Worm (Caenorhabditis elegans): Measurements from ENCODE around the gene spp-22.

The spp-22 gene

DNA sequence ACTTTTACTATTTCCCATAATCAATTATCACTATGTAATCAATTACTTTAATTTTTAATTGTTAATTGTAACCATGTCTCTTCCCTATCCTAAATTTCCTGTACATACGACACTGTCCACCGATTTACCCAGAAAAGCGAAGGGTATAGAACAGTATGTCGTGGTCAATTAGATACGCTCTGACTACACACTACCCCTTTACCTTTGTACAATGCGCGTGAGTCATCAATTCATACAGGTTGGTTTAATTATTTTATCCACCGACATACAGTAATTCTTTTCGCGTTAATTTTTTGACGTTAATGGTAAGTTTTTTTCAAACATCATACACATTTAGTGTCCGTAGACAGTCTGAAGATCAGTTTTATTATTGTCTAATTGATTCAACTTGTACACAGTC, 29.9 kb upstream of the spp-22 start:
- peak; percentile 96 for TF ChIP-seq gei-17 (GFP tag; optimal IDR thresholded peaks at IDR 0.05)
- no peak for TF ChIP-seq lin-54 (GFP tag; optimal IDR thresholded peaks at IDR 0.05)
- no peak for TF ChIP-seq snpc-1.1 (tag; optimal IDR thresholded peaks at IDR 0.05; ENCODE audit: insufficient read depth)
- no peak for TF ChIP-seq dpff-1 (tag; optimal IDR thresholded peaks at IDR 0.05)
- TF ChIP-seq snpc-1.3 (tag; optimal IDR thresholded peaks at IDR 0.05; ENCODE audit: insufficient read depth) = peak; percentile 2
- peak; percentile 93 for TF ChIP-seq K11D2.4 (GFP tag; IDR thresholded peaks at IDR 0.05)
- no peak for TF ChIP-seq hrde-1 (tag; optimal IDR thresholded peaks at IDR 0.05; ENCODE audit: borderline replicate concordance)
- TF ChIP-seq dpl-1 (GFP tag; optimal IDR thresholded peaks at IDR 0.05) = no peak
- peak; percentile 97; the same call in 1 of the 2 replicates for TF ChIP-seq dox-1 (GFP tag; IDR thresholded peaks at IDR 0.05)
- peak; percentile 64 for TF ChIP-seq ztf-22 (GFP tag; optimal IDR thresholded peaks at IDR 0.05)
- no peak for TF ChIP-seq D2030.7 (GFP tag; IDR thresholded peaks at IDR 0.05)
- TF ChIP-seq mxl-1 (tag; optimal IDR thresholded peaks at IDR 0.05) = no peak
- peak; percentile 72 for TF ChIP-seq lir-1 (GFP tag; conservative IDR thresholded peaks at IDR 0.05)
- no peak for TF ChIP-seq mes-4 (tag; optimal IDR thresholded peaks at IDR 0.05)
- no peak for TF ChIP-seq B0336.3 (GFP tag; IDR thresholded peaks at IDR 0.05)
- peak; percentile 84 for TF ChIP-seq B0035.1 (tag; optimal IDR thresholded peaks at IDR 0.05)
- no peak for TF ChIP-seq T26A5.8 (tag; optimal IDR thresholded peaks at IDR 0.05)
- TF ChIP-seq hmg-20 (GFP tag; IDR thresholded peaks at IDR 0.05) = peak; percentile 92
- TF ChIP-seq T07F8.4 (tag; optimal IDR thresholded peaks at IDR 0.05) = peak; percentile 26
- peak; percentile 92 for TF ChIP-seq ZK185.1 (tag; optimal IDR thresholded peaks at IDR 0.05; ENCODE audit: poor library complexity, severe bottlenecking)
- TF ChIP-seq F57C9.4 (tag; optimal IDR thresholded peaks at IDR 0.05) = no peak
- TF ChIP-seq cebp-2 (GFP tag; IDR thresholded peaks at IDR 0.05) = 0 out of 2 replicates have a peak, but pooled peaks have one; percentile 10
- TF ChIP-seq hlh-26 (GFP tag; conservative IDR thresholded peaks at IDR 0.05) = no peak
- no peak for TF ChIP-seq efl-1 (GFP tag; optimal IDR thresholded peaks at IDR 0.05)
- TF ChIP-seq ztf-3 (GFP tag; optimal IDR thresholded peaks at IDR 0.05) = peak; percentile 59
- TF ChIP-seq hmg-1.2 (GFP tag; IDR thresholded peaks at IDR 0.05) = peak; percentile 66; the same call in 1 of the 2 replicates
- TF ChIP-seq Y79H2A.3 (GFP tag; conservative IDR thresholded peaks at IDR 0.05) = no peak
- no peak for TF ChIP-seq tbx-9 (tag; optimal IDR thresholded peaks at IDR 0.05; ENCODE audit: borderline replicate concordance)
- no peak; the same call in 1 of the 2 replicates for TF ChIP-seq let-526 (GFP tag; IDR thresholded peaks at IDR 0.05)
- TF ChIP-seq ztf-18 (tag; optimal IDR thresholded peaks at IDR 0.05) = no peak
- TF ChIP-seq fkh-3 (tag; optimal IDR thresholded peaks at IDR 0.05) = no peak
- TF ChIP-seq lin-40 (tag; optimal IDR thresholded peaks at IDR 0.05) = peak; percentile 99
- TF ChIP-seq ceh-100 (GFP tag; IDR thresholded peaks at IDR 0.05) = peak; percentile 54; the same call in 1 of the 2 replicates
- no peak for TF ChIP-seq ceh-91 (GFP tag; IDR thresholded peaks at IDR 0.05)
- TF ChIP-seq nfya-2 (GFP tag; IDR thresholded peaks at IDR 0.05) = no peak
- TF ChIP-seq Y53F4B.3 (GFP tag; IDR thresholded peaks at IDR 0.05) = no peak
- TF ChIP-seq pbrm-1 (GFP tag; IDR thresholded peaks at IDR 0.05) = peak; percentile 89
- TF ChIP-seq snpc-4 (GFP tag; optimal IDR thresholded peaks at IDR 0.05) = no peak
- peak in 1 of 4 experiments; percentile 77 for TF ChIP-seq snpc-4 (tag; optimal IDR thresholded peaks at IDR 0.05)
- 0 out of 2 replicates have a peak, but pooled peaks have one; percentile 70 for TF ChIP-seq cebp-1 (GFP tag; IDR thresholded peaks at IDR 0.05)
- no peak for TF ChIP-seq cebp-1 (tag; optimal IDR thresholded peaks at IDR 0.05)
- peak; percentile 65; the same call in 1 of the 2 replicates for TF ChIP-seq lin-26 (GFP tag; IDR thresholded peaks at IDR 0.05)
- TF ChIP-seq ekl-4 (GFP tag; IDR thresholded peaks at IDR 0.05) = peak; percentile 79
- no peak for TF ChIP-seq madf-6 (GFP tag; IDR thresholded peaks at IDR 0.05)
- no peak for TF ChIP-seq athp-1 (tag; optimal IDR thresholded peaks at IDR 0.05)
- TF ChIP-seq lin-35 (GFP tag; optimal IDR thresholded peaks at IDR 0.05) = peak in 1 of 3 experiments; percentile 89
- no peak for TF ChIP-seq B0019.2 (GFP tag; conservative IDR thresholded peaks at IDR 0.05)
- no peak for TF ChIP-seq bed-2 (GFP tag; IDR thresholded peaks at IDR 0.05)
- no peak for TF ChIP-seq F39B2.1 (GFP tag; IDR thresholded peaks at IDR 0.05)

Measured in whole organism, young adult.